Worm (Caenorhabditis elegans): Measurements from ENCODE around the gene pas-7.

DNA sequence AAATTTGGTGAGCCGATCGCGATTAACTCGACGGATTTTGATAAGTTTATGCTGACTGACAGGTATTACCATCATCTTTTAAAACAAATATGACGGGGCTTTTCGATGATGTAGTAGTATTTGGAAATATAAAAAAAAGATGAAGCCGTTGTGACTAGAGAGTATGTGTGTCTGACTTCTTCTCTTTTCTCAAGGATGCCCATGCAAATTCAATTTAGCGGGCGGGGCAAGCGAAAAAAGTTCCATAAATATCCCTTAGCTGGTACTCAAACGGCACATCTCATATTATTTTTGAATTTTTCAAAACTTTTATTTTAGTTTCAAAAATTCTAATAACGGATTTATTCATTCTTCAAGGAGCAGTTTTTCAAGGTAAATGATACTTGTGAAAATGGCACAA, 39.1 kb downstream of the pas-7 start, which contains the start of gene stg-1:
- TF ChIP-seq hnd-1 (tag; optimal IDR thresholded peaks at IDR 0.05) (no peak), hmbx-1 (tag; optimal IDR thresholded peaks at IDR 0.05) (no peak), ama-1 (optimal IDR thresholded peaks at IDR 0.05) (no peak), tra-4 (tag; optimal IDR thresholded peaks at IDR 0.05) (no peak), ets-7 (tag; optimal IDR thresholded peaks at IDR 0.05) (no peak), F13C5.2 (tag; optimal IDR thresholded peaks at IDR 0.05) (no peak), flt-1 (GFP tag; IDR thresholded peaks at IDR 0.05) (no peak), B0310.2 (tag; optimal IDR thresholded peaks at IDR 0.05) (no peak), hmg-4 (GFP tag; optimal IDR thresholded peaks at IDR 0.05) (no peak), tbx-37 (GFP tag; conservative IDR thresholded peaks at IDR 0.05) (no peak)
